Worm (Caenorhabditis elegans): ENCODE measurements around the gene F41E7.7.

Gene F41E7.7

ce11 chrX:10279299-10279698, 28.3 kb upstream of the F41E7.7 start, which contains the start of gene slc-9B.1:
TSS of gene slc-9B.1 (plus strand) at chrX:10279599.
- TF ChIP-seq aly-2 (tag; optimal IDR thresholded peaks at IDR 0.05) (no peak), ceh-16 (tag; optimal IDR thresholded peaks at IDR 0.05) (no peak), elt-2 (tag; optimal IDR thresholded peaks at IDR 0.05) (no peak), eor-1 (tag; optimal IDR thresholded peaks at IDR 0.05) (no peak), unc-39 (tag; optimal IDR thresholded peaks at IDR 0.05) (no peak), fkh-10 (GFP tag; optimal IDR thresholded peaks at IDR 0.05) (no peak), nhr-77 (tag; optimal IDR thresholded peaks at IDR 0.05) (no peak), ztf-4 (tag; optimal IDR thresholded peaks at IDR 0.05) (no peak), skn-1 (tag; optimal IDR thresholded peaks at IDR 0.05) (no peak)

DNA sequence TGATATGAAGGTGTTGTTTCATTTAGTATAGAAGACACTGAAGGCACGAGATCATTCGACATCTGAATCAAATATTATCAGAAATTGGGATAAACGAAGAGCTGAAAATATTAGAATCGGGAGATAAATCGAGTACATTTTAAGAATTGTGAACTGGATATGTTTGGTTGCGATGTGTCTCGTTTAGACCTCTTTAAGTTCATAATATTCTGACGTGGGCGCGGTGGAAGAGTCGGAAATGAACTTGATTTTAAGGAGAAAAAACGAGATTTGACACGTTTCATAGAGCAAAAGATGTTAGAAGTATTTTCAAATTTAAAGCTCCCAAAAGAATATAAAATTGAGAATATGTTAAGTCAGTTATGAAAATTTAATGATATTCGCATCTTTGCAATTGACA, 22.0 kb upstream of the F41E7.7 start, which contains the start of gene npr-6:
Gene npr-6 (minus strand): TSS at position 101 of the 400 bp plus-strand sequence.
- no peak for TF ChIP-seq R02D3.7 (tag; optimal IDR thresholded peaks at IDR 0.05)
- no peak for TF ChIP-seq ceh-82 (tag; optimal IDR thresholded peaks at IDR 0.05)
- no peak for TF ChIP-seq nhr-237 (tag; optimal IDR thresholded peaks at IDR 0.05)
- TF ChIP-seq mml-1 (tag; optimal IDR thresholded peaks at IDR 0.05): no peak
- no peak for TF ChIP-seq daf-12 (tag; optimal IDR thresholded peaks at IDR 0.05)
- no peak for TF ChIP-seq snpc-4 (tag; optimal IDR thresholded peaks at IDR 0.05)
- TF ChIP-seq mdl-1 (tag; optimal IDR thresholded peaks at IDR 0.05): no peak
- no peak for TF ChIP-seq pha-4 (tag; optimal IDR thresholded peaks at IDR 0.05)
- no peak for TF ChIP-seq nhr-43 (tag; optimal IDR thresholded peaks at IDR 0.05; ENCODE audit: poor library complexity, severe bottlenecking)
- no peak for TF ChIP-seq egl-5 (tag; optimal IDR thresholded peaks at IDR 0.05)
- TF ChIP-seq ceh-9 (tag; optimal IDR thresholded peaks at IDR 0.05): no peak
- no peak for TF ChIP-seq jun-1 (tag; optimal IDR thresholded peaks at IDR 0.05)
- no peak for TF ChIP-seq ama-1 (optimal IDR thresholded peaks at IDR 0.05)
- no peak for TF ChIP-seq fkh-2 (tag; optimal IDR thresholded peaks at IDR 0.05)

DNA sequence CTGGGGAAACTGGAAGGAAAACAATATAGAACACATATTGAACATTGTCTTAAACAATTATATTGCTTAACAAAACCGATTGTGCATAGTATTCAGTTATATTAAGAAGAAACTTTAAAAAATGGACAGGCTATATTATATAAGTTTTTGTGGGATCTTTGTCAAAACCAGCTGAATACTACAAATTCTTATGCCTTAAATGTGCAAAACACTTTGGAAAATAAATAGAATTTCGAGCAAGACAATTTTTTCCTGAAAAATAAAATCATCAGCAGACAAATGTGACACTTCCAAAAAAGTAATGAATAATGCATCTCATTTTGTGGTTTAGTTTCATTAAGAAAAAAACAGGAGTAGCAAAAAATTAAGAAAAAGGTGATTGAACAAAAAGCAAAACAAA, 10.2 kb upstream of the F41E7.7 start:
- TF ChIP-seq ZK546.5 (tag; optimal IDR thresholded peaks at IDR 0.05) (no peak), pha-4 (tag; optimal IDR thresholded peaks at IDR 0.05) (no peak), ceh-28 (tag; optimal IDR thresholded peaks at IDR 0.05) (no peak), nhr-237 (tag; optimal IDR thresholded peaks at IDR 0.05) (no peak), fkh-10 (GFP tag; optimal IDR thresholded peaks at IDR 0.05) (no peak), lin-15B (tag; optimal IDR thresholded peaks at IDR 0.05) (no peak), elt-1 (tag; optimal IDR thresholded peaks at IDR 0.05) (no peak), mml-1 (tag; optimal IDR thresholded peaks at IDR 0.05) (no peak), ama-1 (optimal IDR thresholded peaks at IDR 0.05) (no peak), fos-1 (tag; optimal IDR thresholded peaks at IDR 0.05) (no peak), nhr-67 (tag; optimal IDR thresholded peaks at IDR 0.05) (no peak)

DNA sequence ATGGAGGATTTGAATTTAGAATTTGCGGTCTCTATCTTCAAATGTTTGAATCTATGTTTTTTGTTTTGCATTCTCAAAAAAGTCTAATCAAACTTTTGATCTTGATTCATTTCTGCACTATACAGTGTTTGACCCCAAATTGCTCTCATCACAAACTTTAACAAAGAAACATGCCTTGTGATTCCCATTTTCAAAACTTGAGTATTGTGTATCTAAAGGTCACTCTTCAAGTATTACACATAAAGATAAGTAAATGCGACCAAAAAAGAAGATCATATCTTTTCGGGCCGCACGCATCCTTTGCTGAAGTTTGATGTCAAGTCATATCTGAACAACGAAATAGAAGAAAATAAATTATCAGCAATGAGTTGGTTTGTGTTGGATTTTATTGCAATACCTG, 5.7 kb upstream of the F41E7.7 start:
- no peak for TF ChIP-seq mdl-1 (tag; optimal IDR thresholded peaks at IDR 0.05)
- TF ChIP-seq nhr-23 (tag; optimal IDR thresholded peaks at IDR 0.05): peak; percentile 82
- TF ChIP-seq nfya-1 (tag; optimal IDR thresholded peaks at IDR 0.05; ENCODE audit: insufficient read depth): no peak
- TF ChIP-seq nhr-28 (tag; optimal IDR thresholded peaks at IDR 0.05): no peak
- peak; percentile 71 for TF ChIP-seq nhr-25 (tag; optimal IDR thresholded peaks at IDR 0.05)
- TF ChIP-seq ceh-16 (tag; optimal IDR thresholded peaks at IDR 0.05): no peak
- TF ChIP-seq unc-39 (tag; optimal IDR thresholded peaks at IDR 0.05): no peak
- no peak for TF ChIP-seq nhr-12 (tag; optimal IDR thresholded peaks at IDR 0.05)
- peak; percentile 91 for TF ChIP-seq elt-1 (tag; optimal IDR thresholded peaks at IDR 0.05)
- TF ChIP-seq zag-1 (tag; optimal IDR thresholded peaks at IDR 0.05): no peak
- no peak for TF ChIP-seq ceh-82 (tag; optimal IDR thresholded peaks at IDR 0.05)
- no peak for TF ChIP-seq pqm-1 (tag; optimal IDR thresholded peaks at IDR 0.05)
- TF ChIP-seq lin-39 (tag; optimal IDR thresholded peaks at IDR 0.05): no peak

ce11 chrX:10302430-10302829, 5.2 kb upstream of the F41E7.7 start, which contains the start of gene fip-5:
TSS of gene fip-5 (plus strand) at chrX:10302741.
- TF ChIP-seq nhr-12 (tag; optimal IDR thresholded peaks at IDR 0.05) (no peak), elt-1 (tag; optimal IDR thresholded peaks at IDR 0.05) (peak; percentile 51), ceh-16 (tag; optimal IDR thresholded peaks at IDR 0.05) (no peak), hmg-11 (tag; optimal IDR thresholded peaks at IDR 0.05) (no peak), egl-5 (tag; optimal IDR thresholded peaks at IDR 0.05) (no peak), nhr-67 (tag; optimal IDR thresholded peaks at IDR 0.05) (no peak)
